Worm (Caenorhabditis elegans) whole organism, L4/young adult: ENCODE results near the gene C15C8.4.

Experiments
- W03F9.2 ChIP-seq: fragments of 150-350 bp; optimal IDR thresholded peaks from 2 replicates; lab custom pipeline; 2014; ENCODE audit warnings: missing biosample characterization, missing genetic modification characterization
- dao-5 ChIP-seq: sonication (generic microtip); optimal IDR thresholded peaks from 2 replicates; lab custom pipeline; 2016; ENCODE audit warnings: missing genotype, missing genetic modification characterization, moderate library complexity, missing compliant biosample characterization
- him-1 ChIP-seq: sonication (generic microtip); optimal IDR thresholded peaks from 2 replicates; lab custom pipeline; 2016; ENCODE audit warnings: missing genotype, missing genetic modification reagents, missing genetic modification characterization, missing compliant biosample characterization

DNA sequence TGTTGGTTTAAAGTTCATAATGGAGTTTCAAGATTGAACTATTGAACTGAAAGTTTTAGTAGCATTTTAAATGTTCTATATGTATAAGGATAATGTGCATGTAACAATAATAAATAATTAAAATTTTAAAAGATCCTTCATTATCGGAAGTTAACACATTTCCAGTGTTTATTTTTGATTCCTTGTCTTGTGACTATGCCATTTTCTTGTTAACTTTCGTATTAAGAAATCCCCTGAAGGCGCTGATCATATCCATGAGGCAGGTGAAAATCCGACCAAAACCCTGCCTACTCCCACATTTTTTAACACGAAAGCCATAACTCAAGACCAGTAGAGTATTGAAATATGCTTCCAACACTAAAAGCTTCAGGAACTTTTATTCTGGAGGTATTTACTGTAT lies 27.6 kb downstream of the C15C8.4 start, which contains the start of gene R11D1.7:
- TF ChIP-seq him-1 (tag; lab: Kevin White, UChicago) = no peak
- TF ChIP-seq dao-5 (tag; lab: Kevin White, UChicago) = no peak
- no peak for TF ChIP-seq W03F9.2
